Fruit fly (Drosophila melanogaster) whole organism, embryonic: Measurements from ENCODE around the gene CG46462.
A peak's percentile ranks its signal among the peaks of the same experiment; 100 is the strongest.

Experiments used
- Adf1 ChIP-seq: fragments of 200-800 bp; sonication (Bioruptor generic); IDR thresholded peaks from 2 replicates; pipeline ENCODE4 v1.3.6; 2022; ENCODE audit warnings: missing biosample characterization, missing genetic modification characterization
- Atf-2 ChIP-seq: fragments of 200-800 bp; sonication (Bioruptor generic); optimal IDR thresholded peaks from 2 replicates; lab custom pipeline; 2016; ENCODE audit warnings: missing biosample characterization, missing genetic modification characterization
- CG10147 ChIP-seq: fragments of 200-800 bp; sonication (Bioruptor generic); optimal IDR thresholded peaks from 2 replicates; lab custom pipeline; 2019; ENCODE audit warnings: missing biosample characterization, mild to moderate bottlenecking, missing genetic modification characterization, moderate library complexity
- CG10209 ChIP-seq: fragments of 200-800 bp; sonication (Bioruptor generic); optimal IDR thresholded peaks from 3 replicates; lab custom pipeline; 2017; ENCODE audit warnings: missing biosample characterization, mild to moderate bottlenecking, missing genetic modification characterization, missing genetic modification reagents
- CG10959 ChIP-seq: fragments of 200-800 bp; sonication (Bioruptor generic); IDR thresholded peaks from 2 replicates; pipeline ENCODE4 v1.3.6; 2022; ENCODE audit warnings: missing biosample characterization, missing genetic modification characterization
- CG12769 ChIP-seq: fragments of 200-800 bp; sonication (Bioruptor generic); optimal IDR thresholded peaks from 2 replicates; lab custom pipeline; 2019; ENCODE audit warnings: missing biosample characterization, mild to moderate bottlenecking, missing genetic modification characterization, moderate library complexity
- CG13296 ChIP-seq: fragments of 200-800 bp; sonication (Bioruptor generic); optimal IDR thresholded peaks from 3 replicates; lab custom pipeline; 2018; ENCODE audit warnings: missing biosample characterization, mild to moderate bottlenecking, missing genetic modification characterization
- CG15479 ChIP-seq: fragments of 200-800 bp; sonication (Bioruptor generic); optimal IDR thresholded peaks from 3 replicates; lab custom pipeline; 2019; ENCODE audit warnings: missing biosample characterization, mild to moderate bottlenecking, missing genetic modification characterization, moderate library complexity
- CG16815 ChIP-seq: fragments of 200-800 bp; sonication (Bioruptor generic); optimal IDR thresholded peaks from 3 replicates; lab custom pipeline; 2017; ENCODE audit warnings: missing biosample characterization, mild to moderate bottlenecking, missing genetic modification characterization
- CG17361 ChIP-seq: fragments of 200-800 bp; sonication (Bioruptor generic); IDR thresholded peaks from 3 replicates; pipeline ENCODE4 v1.3.6; 2022; ENCODE audit warnings: missing biosample characterization, missing genetic modification characterization
- CG30403 ChIP-seq: fragments of 200-800 bp; sonication (Bioruptor generic); optimal IDR thresholded peaks from 3 replicates; lab custom pipeline; 2016; ENCODE audit warnings: missing biosample characterization, missing genetic modification characterization
- CG34376 ChIP-seq: fragments of 200-800 bp; sonication (Bioruptor generic); optimal IDR thresholded peaks from 2 replicates; lab custom pipeline; 2018; ENCODE audit warnings: missing biosample characterization, mild to moderate bottlenecking, missing genetic modification characterization
- CG4282 ChIP-seq: fragments of 200-800 bp; sonication (Bioruptor generic); optimal IDR thresholded peaks from 2 replicates; lab custom pipeline; 2016; ENCODE audit warnings: missing biosample characterization, missing genetic modification characterization
- CG4424 ChIP-seq: fragments of 200-800 bp; sonication (Bioruptor generic); optimal IDR thresholded peaks from 3 replicates; lab custom pipeline; 2016; ENCODE audit warnings: missing biosample characterization, missing genetic modification characterization
- CG4707 ChIP-seq: fragments of 200-800 bp; sonication (Bioruptor generic); optimal IDR thresholded peaks from 2 replicates; lab custom pipeline; 2018; ENCODE audit warnings: missing biosample characterization, mild to moderate bottlenecking, missing genetic modification characterization, moderate library complexity
- CG4730 ChIP-seq: fragments of 200-800 bp; sonication (Bioruptor generic); IDR thresholded peaks from 2 replicates; pipeline ENCODE4 v1.3.6; 2022; ENCODE audit warnings: missing biosample characterization, missing genetic modification characterization
- CG4854 ChIP-seq: fragments of 200-800 bp; sonication (Bioruptor generic); optimal IDR thresholded peaks from 2 replicates; lab custom pipeline; 2016; ENCODE audit warnings: missing biosample characterization, missing genetic modification characterization, inconsistent platforms
- CG6854 ChIP-seq: fragments of 200-800 bp; sonication (Bioruptor generic); optimal IDR thresholded peaks from 3 replicates; lab custom pipeline; 2017; ENCODE audit warnings: missing biosample characterization, mild to moderate bottlenecking, missing genetic modification characterization
- CG8944 ChIP-seq: fragments of 200-800 bp; sonication (Bioruptor generic); optimal IDR thresholded peaks from 3 replicates; lab custom pipeline; 2016; ENCODE audit warnings: missing biosample characterization, missing genetic modification characterization
- CG9727 ChIP-seq: fragments of 200-800 bp; sonication (Bioruptor generic); optimal IDR thresholded peaks from 3 replicates; lab custom pipeline; 2017; ENCODE audit warnings: missing biosample characterization, mild to moderate bottlenecking, missing genetic modification characterization
- Dek ChIP-seq: fragments of 200-800 bp; sonication (Bioruptor generic); optimal IDR thresholded peaks from 3 replicates; lab custom pipeline; 2019; ENCODE audit warnings: missing biosample characterization, mild to moderate bottlenecking, missing genetic modification characterization, moderate library complexity
- Dip3 ChIP-seq: fragments of 200-800 bp; sonication (Bioruptor generic); optimal IDR thresholded peaks from 3 replicates; lab custom pipeline; 2016; ENCODE audit warnings: missing biosample characterization, missing genetic modification characterization
- GATAe ChIP-seq: fragments of 200-800 bp; sonication (Bioruptor generic); conservative IDR thresholded peaks from 2 replicates; pipeline ENCODE4 v1.3.6; 2022; ENCODE audit warnings: missing biosample characterization, missing genetic modification characterization
- Hsf ChIP-seq: fragments of 200-800 bp; sonication (Bioruptor generic); optimal IDR thresholded peaks from 3 replicates; lab custom pipeline; 2016; ENCODE audit warnings: missing biosample characterization, missing genetic modification characterization
- Mrtf ChIP-seq: fragments of 200-800 bp; sonication (Bioruptor generic); IDR thresholded peaks from 3 replicates; pipeline ENCODE4 v1.3.6; 2022; ENCODE audit warnings: missing biosample characterization, missing genetic modification characterization
- Opbp ChIP-seq: fragments of 200-800 bp; sonication (Bioruptor generic); IDR thresholded peaks from 3 replicates; pipeline ENCODE4 v1.3.6; 2022; ENCODE audit warnings: missing biosample characterization, missing genetic modification characterization; ENCODE audit not compliant: partially characterized antibody
- Poxn ChIP-seq: fragments of 200-800 bp; sonication (Bioruptor generic); IDR thresholded peaks from 2 replicates; pipeline ENCODE4 v1.3.6; 2022; ENCODE audit warnings: missing biosample characterization, missing genetic modification characterization
- Scr ChIP-seq: fragments of 200-800 bp; sonication (Bioruptor generic); IDR thresholded peaks from 2 replicates; pipeline ENCODE4 v1.3.6; 2022; ENCODE audit warnings: missing biosample characterization, missing genetic modification characterization; ENCODE audit not compliant: partially characterized antibody
- Taf1 ChIP-seq: fragments of 200-800 bp; sonication (Bioruptor generic); IDR thresholded peaks from 2 replicates; pipeline ENCODE4 v1.3.6; 2022; ENCODE audit warnings: missing biosample characterization, missing genetic modification characterization
- Tbp ChIP-seq: fragments of >200 bp; optimal IDR thresholded peaks from 2 replicates; lab custom pipeline; 2018; ENCODE audit warnings: missing biosample characterization, missing genetic modification characterization
- Trl ChIP-seq, 3 experiments: fragments of >200 bp in 2 of 3; fragments of 200-800 bp in 1 of 3; sonication (Bioruptor generic) in 1 of 3; optimal IDR thresholded peaks; 2 replicates in 1 of 3; 3 replicates in 2 of 3; lab custom pipeline; 2016 to 2017; ENCODE audit warnings: missing biosample characterization in 1 of 3, missing genetic modification characterization in 1 of 3
- bcd ChIP-seq: fragments of 200-800 bp; sonication (Bioruptor generic); optimal IDR thresholded peaks from 2 replicates; lab custom pipeline; 2017; ENCODE audit warnings: missing biosample characterization, mild to moderate bottlenecking, missing genetic modification characterization
- ci ChIP-seq: fragments of 200-800 bp; sonication (Bioruptor generic); IDR thresholded peaks from 3 replicates; pipeline ENCODE4 v1.3.6; 2022; ENCODE audit warnings: missing biosample characterization, missing genetic modification characterization
- crol ChIP-seq: fragments of 200-800 bp; sonication (Bioruptor generic); IDR thresholded peaks from 2 replicates; pipeline ENCODE4 v1.3.6; 2022; ENCODE audit warnings: missing biosample characterization, missing genetic modification characterization
- danr ChIP-seq: fragments of 200-800 bp; sonication (Bioruptor generic); IDR thresholded peaks from 2 replicates; pipeline ENCODE4 v1.3.6; 2022; ENCODE audit warnings: missing biosample characterization, missing genetic modification characterization
- dmrt11E ChIP-seq: fragments of 200-800 bp; sonication (Bioruptor generic); optimal IDR thresholded peaks from 3 replicates; lab custom pipeline; 2018; ENCODE audit warnings: missing biosample characterization, mild to moderate bottlenecking, missing genetic modification characterization, moderate library complexity
- eyg ChIP-seq: fragments of 200-800 bp; sonication (Bioruptor generic); optimal IDR thresholded peaks from 3 replicates; lab custom pipeline; 2016; ENCODE audit warnings: missing biosample characterization, missing genetic modification characterization
- ham ChIP-seq: fragments of 200-800 bp; sonication (Bioruptor generic); IDR thresholded peaks from 2 replicates; pipeline ENCODE4 v1.3.6; 2022; ENCODE audit warnings: missing biosample characterization, missing genetic modification characterization
- hth ChIP-seq: fragments of >200 bp; optimal IDR thresholded peaks from 2 replicates; lab custom pipeline; 2017; ENCODE audit warnings: inconsistent platforms
- insv ChIP-seq, 2 experiments: fragments of 200-800 bp; sonication (Bioruptor generic); optimal IDR thresholded peaks; 3 replicates each; lab custom pipeline; 2016 to 2018; ENCODE audit warnings: missing biosample characterization in 2 of 2, missing genetic modification characterization in 2 of 2
- inv ChIP-seq: fragments of 200-800 bp; sonication (Bioruptor generic); IDR thresholded peaks from 2 replicates; pipeline ENCODE4 v1.3.6; 2022; ENCODE audit warnings: missing biosample characterization, missing genetic modification characterization; ENCODE audit not compliant: partially characterized antibody
- jing ChIP-seq: fragments of 200-800 bp; sonication (Bioruptor generic); optimal IDR thresholded peaks from 2 replicates; lab custom pipeline; 2018; ENCODE audit warnings: missing biosample characterization, mild to moderate bottlenecking, missing genetic modification characterization
- pita ChIP-seq: fragments of 200-800 bp; sonication (Bioruptor generic); optimal IDR thresholded peaks from 2 replicates; lab custom pipeline; 2017; ENCODE audit warnings: missing biosample characterization, mild to moderate bottlenecking, missing genetic modification characterization
- row ChIP-seq: fragments of 200-800 bp; sonication (Bioruptor generic); IDR thresholded peaks from 3 replicates; pipeline ENCODE4 v1.3.6; 2022; ENCODE audit warnings: missing biosample characterization, missing genetic modification characterization
- tio ChIP-seq: fragments of 200-800 bp; sonication (Bioruptor generic); optimal IDR thresholded peaks from 2 replicates; lab custom pipeline; 2017; ENCODE audit warnings: missing biosample characterization, missing genetic modification characterization, inconsistent platforms
- tup ChIP-seq: fragments of 200-800 bp; sonication (Bioruptor generic); optimal IDR thresholded peaks from 2 replicates; lab custom pipeline; 2016; ENCODE audit warnings: missing biosample characterization, mild to moderate bottlenecking, missing genetic modification characterization, moderate library complexity
- zfh1 ChIP-seq: fragments of 200-800 bp; sonication (Bioruptor generic); IDR thresholded peaks from 3 replicates; pipeline ENCODE4 v1.3.6; 2022; ENCODE audit warnings: missing biosample characterization, missing genetic modification characterization

The CG46462 gene

dm6 chr3L:19905427-19905826 lies 26.1 kb upstream of the CG46462 start (continued):
- peak; percentile 46; the same call in 1 of the 3 replicates for TF ChIP-seq ci (GFP tag; lab: Robert Waterston, UW)
- no peak for TF ChIP-seq CG10959 (GFP tag; lab: Robert Waterston, UW)
- no peak for TF ChIP-seq Tbp (GFP tag; lab: Kevin White, UChicago)
- TF ChIP-seq CG30403: peak; percentile 28
- TF ChIP-seq, all 482 proteins: peak for 54

dm6 chr3L:19906148-19906752 lies 25.2 kb upstream of the CG46462 start:
- TF ChIP-seq Opbp (GFP tag; lab: Robert Waterston, UW) (no peak), crol (GFP tag; lab: Robert Waterston, UW) (no peak), hth (lab: Kevin White, UChicago) (no peak), eyg (GFP tag; lab: Kevin White, UChicago) (no peak), CG16815 (no peak), tup (GFP tag; lab: Kevin White, UChicago) (no peak), jing (GFP tag; lab: Kevin White, UChicago) (no peak), CG10209 (GFP tag; lab: Kevin White, UChicago) (no peak), dmrt11E (tag; lab: Kevin White, UChicago) (no peak), Taf1 (GFP tag; lab: Robert Waterston, UW) (no peak), CG17361 (no peak), zfh1 (GFP tag; lab: Robert Waterston, UW) (no peak), CG10959 (GFP tag; lab: Robert Waterston, UW) (no peak), Mrtf (no peak), row (GFP tag; lab: Robert Waterston, UW) (0 out of 3 replicates have a peak, but pooled peaks have one; percentile 13), bcd (GFP tag; lab: Kevin White, UChicago) (no peak), CG10147 (no peak), CG4707 (GFP tag; lab: Kevin White, UChicago) (no peak), CG34376 (GFP tag; lab: Kevin White, UChicago) (no peak), CG12769 (tag; lab: Kevin White, UChicago) (no peak), CG6854 (GFP tag; lab: Kevin White, UChicago) (peak; percentile 28), Dek (no peak), inv (GFP tag; lab: Robert Waterston, UW) (no peak), CG9727 (GFP tag; lab: Kevin White, UChicago) (no peak), tio (GFP tag; lab: Kevin White, UChicago) (peak; percentile 7), CG4282 (no peak), GATAe (no peak), Scr (GFP tag; lab: Robert Waterston, UW) (no peak), Trl (optimal IDR thresholded peaks at IDR 0.05; lab: Kevin White, UChicago) (peak in 1 of 2 experiments; percentile 29), Trl (GFP tag; optimal IDR thresholded peaks at IDR 0.05; lab: Kevin White, UChicago) (no peak), CG4854 (GFP tag; lab: Kevin White, UChicago) (no peak), danr (GFP tag; lab: Robert Waterston, UW) (no peak)

dm6 chr3L:19906780-19907705 lies 24.4 kb upstream of the CG46462 start:
- TF ChIP-seq ham (GFP tag; lab: Robert Waterston, UW) (no peak), insv (GFP tag; optimal IDR thresholded peaks at IDR 0.05; lab: Kevin White, UChicago) (peak in 1 of 2 experiments; percentile 43), pita (no peak), Poxn (GFP tag; lab: Robert Waterston, UW) (no peak), Dip3 (no peak), Atf-2 (GFP tag; lab: Kevin White, UChicago) (peak; percentile 49), CG4730 (GFP tag; lab: Robert Waterston, UW) (no peak), Hsf (GFP tag; lab: Kevin White, UChicago) (peak; percentile 58), CG15479 (GFP tag; lab: Kevin White, UChicago) (peak; percentile 60), Adf1 (GFP tag; lab: Robert Waterston, UW) (0 out of 2 replicates have a peak, but pooled peaks have one; percentile 29), CG13296 (GFP tag; lab: Kevin White, UChicago) (peak; percentile 75), CG4424 (GFP tag; lab: Kevin White, UChicago) (peak; percentile 58), CG8944 (GFP tag; lab: Kevin White, UChicago) (peak; percentile 53)
